Worm (Caenorhabditis elegans): ENCODE results near the gene rhr-1.
"Not testable (repeated sequence)": the region's sequence is repeated elsewhere in the genome, so short reads cannot be mapped to it uniquely, and the experiment has no call there.

Gene rhr-1

ce11 chrV:5453615-5454014 is 25.7 kb downstream of the rhr-1 start, which contains the start of gene glc-3:
TSS of gene glc-3 (minus strand) at chrV:5453715.
- TF ChIP-seq nfya-1 (tag; optimal IDR thresholded peaks at IDR 0.05; ENCODE audit: insufficient read depth) = no peak
- TF ChIP-seq nhr-23 (tag; optimal IDR thresholded peaks at IDR 0.05) = no peak
- no peak for TF ChIP-seq fkh-2 (tag; optimal IDR thresholded peaks at IDR 0.05)
- no peak for TF ChIP-seq elt-2 (tag; optimal IDR thresholded peaks at IDR 0.05)
- TF ChIP-seq snpc-4 (tag; optimal IDR thresholded peaks at IDR 0.05) = no peak
- TF ChIP-seq nhr-237 (tag; optimal IDR thresholded peaks at IDR 0.05) = no peak
- no peak for TF ChIP-seq fkh-10 (GFP tag; optimal IDR thresholded peaks at IDR 0.05)
- TF ChIP-seq pha-4 (tag; optimal IDR thresholded peaks at IDR 0.05) = no peak
- no peak for TF ChIP-seq jun-1 (tag; optimal IDR thresholded peaks at IDR 0.05)
- TF ChIP-seq nhr-77 (tag; optimal IDR thresholded peaks at IDR 0.05) = no peak

- TF ChIP-seq ceh-16 (tag; optimal IDR thresholded peaks at IDR 0.05) = no peak
- peak; percentile 45 for TF ChIP-seq fkh-10 (GFP tag; optimal IDR thresholded peaks at IDR 0.05)
Measured at ce11 chrV:5454955-5455354, 27.0 kb downstream of the rhr-1 start.

ce11 chrV:5459806-5460205 is 31.8 kb downstream of the rhr-1 start, which contains the start of gene ZC317.2:
TSS of gene ZC317.2 (plus strand) at chrV:5460106.
- TF ChIP-seq pha-4 (tag; optimal IDR thresholded peaks at IDR 0.05) (no peak), nhr-67 (tag; optimal IDR thresholded peaks at IDR 0.05) (no peak)

ce11 chrV:5462894-5463293 is 34.9 kb downstream of the rhr-1 start, which contains the start of gene srg-67:
TSS of gene srg-67 (minus strand) at chrV:5462994.
- TF ChIP-seq ztf-11 (tag; optimal IDR thresholded peaks at IDR 0.05) (no peak), ceh-9 (tag; optimal IDR thresholded peaks at IDR 0.05) (no peak), zag-1 (tag; optimal IDR thresholded peaks at IDR 0.05) (no peak), pha-4 (tag; optimal IDR thresholded peaks at IDR 0.05) (no peak), hmg-11 (tag; optimal IDR thresholded peaks at IDR 0.05) (no peak), lin-39 (tag; optimal IDR thresholded peaks at IDR 0.05) (no peak), ztf-4 (tag; optimal IDR thresholded peaks at IDR 0.05) (no peak), R02D3.7 (tag; optimal IDR thresholded peaks at IDR 0.05) (no peak), lsy-12 (tag; optimal IDR thresholded peaks at IDR 0.05) (no peak), unc-39 (tag; optimal IDR thresholded peaks at IDR 0.05) (no peak), pqm-1 (tag; optimal IDR thresholded peaks at IDR 0.05) (no peak), nhr-77 (tag; optimal IDR thresholded peaks at IDR 0.05) (no peak)

ce11 chrV:5465335-5465734 is 37.4 kb downstream of the rhr-1 start, which contains the start of gene srg-68:
TSS of gene srg-68 (minus strand) at chrV:5465435.
- TF ChIP-seq nhr-43 (tag; optimal IDR thresholded peaks at IDR 0.05; ENCODE audit: poor library complexity, severe bottlenecking) (no peak), egl-5 (tag; optimal IDR thresholded peaks at IDR 0.05) (no peak), sea-2 (GFP tag; optimal IDR thresholded peaks at IDR 0.05) (no peak), fos-1 (tag; optimal IDR thresholded peaks at IDR 0.05) (no peak), daf-12 (tag; optimal IDR thresholded peaks at IDR 0.05) (no peak), eor-1 (tag; optimal IDR thresholded peaks at IDR 0.05) (no peak), snpc-4 (tag; optimal IDR thresholded peaks at IDR 0.05) (no peak), zag-1 (tag; optimal IDR thresholded peaks at IDR 0.05) (no peak), nhr-67 (tag; optimal IDR thresholded peaks at IDR 0.05) (no peak), pha-4 (tag; optimal IDR thresholded peaks at IDR 0.05) (no peak), egl-27 (tag; optimal IDR thresholded peaks at IDR 0.05) (no peak), nfya-1 (tag; optimal IDR thresholded peaks at IDR 0.05; ENCODE audit: insufficient read depth) (no peak), ceh-28 (tag; optimal IDR thresholded peaks at IDR 0.05) (no peak), pqm-1 (tag; optimal IDR thresholded peaks at IDR 0.05) (no peak), nhr-237 (tag; optimal IDR thresholded peaks at IDR 0.05) (no peak), lin-15B (tag; optimal IDR thresholded peaks at IDR 0.05) (no peak), elt-2 (tag; optimal IDR thresholded peaks at IDR 0.05) (no peak)

- TF ChIP-seq fkh-10 (GFP tag; optimal IDR thresholded peaks at IDR 0.05); aly-2 (tag; optimal IDR thresholded peaks at IDR 0.05); fos-1 (tag; optimal IDR thresholded peaks at IDR 0.05): not testable (repeated sequence)
Measured at ce11 chrV:5468489-5468888, 40.5 kb downstream of the rhr-1 start, which contains the start of gene ZC317.6. TSS of gene ZC317.6 (minus strand) at chrV:5468589.
